Fruit fly (Drosophila melanogaster) whole organism, embryonic: ENCODE results near the gene CG5815.

ENCODE experiments used
- Atf6 ChIP-seq: fragments of 200-800 bp; sonication (Bioruptor generic); IDR thresholded peaks from 2 replicates; pipeline ENCODE4 v1.3.6; 2022; ENCODE audit warnings: missing biosample characterization, missing genetic modification characterization
- CG10147 ChIP-seq: fragments of 200-800 bp; sonication (Bioruptor generic); optimal IDR thresholded peaks from 2 replicates; lab custom pipeline; 2019; ENCODE audit warnings: missing biosample characterization, mild to moderate bottlenecking, missing genetic modification characterization, moderate library complexity
- CG1024 ChIP-seq: fragments of 200-800 bp; sonication (Bioruptor generic); IDR thresholded peaks from 2 replicates; pipeline ENCODE4 v1.3.6; 2022; ENCODE audit warnings: missing biosample characterization, missing genetic modification characterization
- CG11247 ChIP-seq: fragments of 200-800 bp; sonication (Bioruptor generic); IDR thresholded peaks from 2 replicates; pipeline ENCODE4 v1.3.6; 2022; ENCODE audit warnings: missing biosample characterization, missing genetic modification characterization
- CG12219 ChIP-seq: fragments of 200-800 bp; sonication (Bioruptor generic); optimal IDR thresholded peaks from 3 replicates; lab custom pipeline; 2018; ENCODE audit warnings: missing biosample characterization, mild to moderate bottlenecking, missing genetic modification characterization
- CG12299 ChIP-seq: fragments of 200-800 bp; sonication (Bioruptor generic); optimal IDR thresholded peaks from 2 replicates; lab custom pipeline; 2018; ENCODE audit warnings: missing biosample characterization, mild to moderate bottlenecking, missing genetic modification characterization
- CG12769 ChIP-seq: fragments of 200-800 bp; sonication (Bioruptor generic); optimal IDR thresholded peaks from 2 replicates; lab custom pipeline; 2019; ENCODE audit warnings: missing biosample characterization, mild to moderate bottlenecking, missing genetic modification characterization, moderate library complexity
- CG13624 ChIP-seq: fragments of 200-800 bp; sonication (Bioruptor generic); optimal IDR thresholded peaks from 2 replicates; lab custom pipeline; 2016; ENCODE audit warnings: missing biosample characterization, missing genetic modification characterization
- CG14860 ChIP-seq: fragments of 200-800 bp; sonication (Bioruptor generic); IDR thresholded peaks from 3 replicates; pipeline ENCODE4 v1.3.6; 2022; ENCODE audit warnings: missing biosample characterization, missing genetic modification characterization; ENCODE audit not compliant: partially characterized antibody
- CG17186 ChIP-seq: fragments of 200-800 bp; sonication (Bioruptor generic); optimal IDR thresholded peaks from 3 replicates; lab custom pipeline; 2017; ENCODE audit warnings: missing biosample characterization, missing genetic modification reagents, missing genetic modification characterization
- CG17328 ChIP-seq: fragments of 200-800 bp; sonication (Bioruptor generic); IDR thresholded peaks from 2 replicates; pipeline ENCODE4 v1.3.6; 2022; ENCODE audit warnings: missing biosample characterization, missing genetic modification characterization
- CG18764 ChIP-seq: fragments of 200-800 bp; sonication (Bioruptor generic); optimal IDR thresholded peaks from 3 replicates; lab custom pipeline; 2016; ENCODE audit warnings: missing biosample characterization, missing genetic modification characterization
- CG2875 ChIP-seq: fragments of 200-800 bp; sonication (Bioruptor generic); optimal IDR thresholded peaks from 2 replicates; lab custom pipeline; 2017; ENCODE audit warnings: missing biosample characterization, mild to moderate bottlenecking, missing genetic modification characterization, missing genetic modification reagents
- CG30020 ChIP-seq: fragments of 200-800 bp; optimal IDR thresholded peaks from 2 replicates; lab custom pipeline; 2019; ENCODE audit warnings: missing biosample characterization, mild to moderate bottlenecking, missing genetic modification characterization, moderate library complexity
- CG34224 ChIP-seq: fragments of 200-800 bp; sonication (Bioruptor generic); IDR thresholded peaks from 3 replicates; pipeline ENCODE4 v1.3.6; 2022; ENCODE audit warnings: missing biosample characterization, missing genetic modification characterization; ENCODE audit not compliant: partially characterized antibody
- CG5180 ChIP-seq: fragments of 200-800 bp; sonication (Bioruptor generic); optimal IDR thresholded peaks from 3 replicates; lab custom pipeline; 2017; ENCODE audit warnings: missing biosample characterization, missing genetic modification characterization, mild to moderate bottlenecking, moderate library complexity, missing genetic modification reagents
- CG6765 ChIP-seq: fragments of 200-800 bp; sonication (Bioruptor generic); optimal IDR thresholded peaks from 3 replicates; lab custom pipeline; 2017; ENCODE audit warnings: missing biosample characterization, mild to moderate bottlenecking, missing genetic modification characterization
- CG6791 ChIP-seq: fragments of 200-800 bp; sonication (Bioruptor generic); IDR thresholded peaks from 3 replicates; pipeline ENCODE4 v1.3.6; 2022; ENCODE audit warnings: missing biosample characterization, missing genetic modification characterization; ENCODE audit not compliant: partially characterized antibody
- CG7372 ChIP-seq: fragments of 200-800 bp; sonication (Bioruptor generic); IDR thresholded peaks from 2 replicates; pipeline ENCODE4 v1.3.6; 2022; ENCODE audit warnings: missing biosample characterization, missing genetic modification characterization
- CG9437 ChIP-seq: fragments of 200-800 bp; sonication (Bioruptor generic); optimal IDR thresholded peaks from 2 replicates; lab custom pipeline; 2018; ENCODE audit warnings: missing biosample characterization, mild to moderate bottlenecking, missing genetic modification characterization
- CrebB ChIP-seq: fragments of 200-800 bp; sonication (Bioruptor generic); optimal IDR thresholded peaks from 3 replicates; lab custom pipeline; 2018; ENCODE audit warnings: missing biosample characterization, mild to moderate bottlenecking, missing genetic modification characterization
- Deaf1 ChIP-seq: fragments of 200-800 bp; optimal IDR thresholded peaks from 3 replicates; lab custom pipeline; 2019; ENCODE audit warnings: missing biosample characterization, mild to moderate bottlenecking, missing genetic modification characterization, moderate library complexity
- Dek ChIP-seq: fragments of 200-800 bp; sonication (Bioruptor generic); optimal IDR thresholded peaks from 3 replicates; lab custom pipeline; 2019; ENCODE audit warnings: missing biosample characterization, mild to moderate bottlenecking, missing genetic modification characterization, moderate library complexity
- Dip2 ChIP-seq: fragments of 200-800 bp; sonication (Bioruptor generic); IDR thresholded peaks from 2 replicates; pipeline ENCODE4 v1.3.6; 2022; ENCODE audit warnings: missing biosample characterization, missing genetic modification characterization
- Ets65A ChIP-seq: fragments of 200-800 bp; sonication (Bioruptor generic); peaks from one replicate; lab custom pipeline; 2016; ENCODE audit warnings: missing biosample characterization, missing genetic modification characterization
- Ets97D ChIP-seq: fragments of 200-800 bp; sonication (Bioruptor generic); optimal IDR thresholded peaks from 3 replicates; lab custom pipeline; 2016; ENCODE audit warnings: missing biosample characterization, missing genetic modification characterization
- Hr51 ChIP-seq, 2 experiments: fragments of 200-800 bp; sonication (Bioruptor generic); optimal IDR thresholded peaks; 2 replicates in 1 of 2; 3 replicates in 1 of 2; lab custom pipeline; 2016 to 2018; ENCODE audit warnings: missing biosample characterization in 2 of 2, missing genetic modification characterization in 2 of 2, mild to moderate bottlenecking in 1 of 2, moderate library complexity in 1 of 2
- Usf ChIP-seq: fragments of 200-800 bp; sonication (Bioruptor generic); optimal IDR thresholded peaks from 2 replicates; lab custom pipeline; 2017; ENCODE audit warnings: missing genotype, missing biosample characterization, missing genetic modification characterization
- ab ChIP-seq: fragments of 200-800 bp; sonication (Bioruptor generic); optimal IDR thresholded peaks from 2 replicates; lab custom pipeline; 2016; ENCODE audit warnings: missing biosample characterization, missing genetic modification characterization
- ac ChIP-seq: fragments of 200-800 bp; sonication (Bioruptor generic); optimal IDR thresholded peaks from 3 replicates; lab custom pipeline; 2017; ENCODE audit warnings: missing biosample characterization, mild to moderate bottlenecking, missing genetic modification characterization
- chm ChIP-seq: fragments of 200-800 bp; sonication (Bioruptor generic); IDR thresholded peaks from 2 replicates; pipeline ENCODE4 v1.3.6; 2022; ENCODE audit warnings: missing biosample characterization, missing genetic modification characterization
- dysf ChIP-seq: fragments of 200-800 bp; sonication (Bioruptor generic); IDR thresholded peaks from 3 replicates; pipeline ENCODE4 v1.3.6; 2022; ENCODE audit warnings: missing biosample characterization, missing genetic modification characterization
- ems ChIP-seq: fragments of 200-800 bp; sonication (Bioruptor generic); optimal IDR thresholded peaks from 3 replicates; lab custom pipeline; 2016; ENCODE audit warnings: missing biosample characterization, missing genetic modification characterization
- ewg ChIP-seq: fragments of 200-800 bp; sonication (Bioruptor generic); optimal IDR thresholded peaks from 3 replicates; lab custom pipeline; 2017; ENCODE audit warnings: mild to moderate bottlenecking, missing biosample characterization, missing genetic modification reagents, missing genetic modification characterization
- ftz-f1 ChIP-seq: fragments of 200-800 bp; sonication (Bioruptor generic); optimal IDR thresholded peaks from 2 replicates; lab custom pipeline; 2016; ENCODE audit warnings: missing biosample characterization, missing genetic modification characterization
- hb ChIP-seq: fragments of 200-800 bp; sonication (Bioruptor generic); IDR thresholded peaks from 3 replicates; pipeline ENCODE4 v1.3.6; 2022; ENCODE audit warnings: missing biosample characterization, missing genetic modification characterization; ENCODE audit not compliant: partially characterized antibody
- her ChIP-seq: fragments of 200-800 bp; sonication (Bioruptor generic); optimal IDR thresholded peaks from 2 replicates; lab custom pipeline; 2016; ENCODE audit warnings: missing biosample characterization, missing genetic modification characterization
- lab ChIP-seq: fragments of 200-800 bp; sonication (Bioruptor generic); optimal IDR thresholded peaks from 3 replicates; lab custom pipeline; 2017; ENCODE audit warnings: missing biosample characterization, missing genetic modification characterization, mild to moderate bottlenecking, moderate library complexity, missing genetic modification reagents
- nmo ChIP-seq: fragments of 200-800 bp; sonication (Bioruptor generic); optimal IDR thresholded peaks from 2 replicates; lab custom pipeline; 2018; ENCODE audit warnings: missing biosample characterization, mild to moderate bottlenecking, missing genetic modification characterization, moderate library complexity
- pb ChIP-seq: fragments of 200-800 bp; sonication (Bioruptor generic); optimal IDR thresholded peaks from 3 replicates; lab custom pipeline; 2016; ENCODE audit warnings: missing biosample characterization, missing genetic modification characterization
- pfk ChIP-seq: fragments of 200-800 bp; sonication (Bioruptor generic); optimal IDR thresholded peaks from 2 replicates; lab custom pipeline; 2018; ENCODE audit warnings: missing biosample characterization, mild to moderate bottlenecking, missing genetic modification characterization, moderate library complexity
- pho ChIP-seq: fragments of 200-800 bp; sonication (Bioruptor generic); optimal IDR thresholded peaks from 2 replicates; lab custom pipeline; 2016; ENCODE audit warnings: missing biosample characterization, missing genetic modification characterization
- pros ChIP-seq: fragments of 200-800 bp; sonication (Bioruptor generic); optimal IDR thresholded peaks from 3 replicates; lab custom pipeline; 2019; ENCODE audit warnings: missing biosample characterization, mild to moderate bottlenecking, missing genetic modification characterization, moderate library complexity
- run ChIP-seq: fragments of 200-800 bp; sonication (Bioruptor generic); optimal IDR thresholded peaks from 3 replicates; lab custom pipeline; 2018; ENCODE audit warnings: missing biosample characterization, mild to moderate bottlenecking, missing genetic modification characterization
- sens ChIP-seq: fragments of 200-800 bp; sonication (Bioruptor generic); peaks from one replicate; lab custom pipeline; 2016; ENCODE audit warnings: missing biosample characterization, missing genetic modification characterization
- sisA ChIP-seq: fragments of 200-800 bp; sonication (Bioruptor generic); IDR thresholded peaks from 2 replicates; pipeline ENCODE4 v1.3.6; 2022; ENCODE audit warnings: missing biosample characterization, missing genetic modification characterization
- so ChIP-seq: fragments of 200-800 bp; sonication (Bioruptor generic); IDR thresholded peaks from 3 replicates; pipeline ENCODE4 v1.3.6; 2022; ENCODE audit warnings: missing biosample characterization, missing genetic modification characterization
- stwl ChIP-seq: fragments of 200-800 bp; sonication (Bioruptor generic); optimal IDR thresholded peaks from 3 replicates; lab custom pipeline; 2018; ENCODE audit warnings: missing biosample characterization, mild to moderate bottlenecking, missing genetic modification characterization, moderate library complexity
- sug ChIP-seq: fragments of 200-800 bp; optimal IDR thresholded peaks from 2 replicates; lab custom pipeline; 2019; ENCODE audit warnings: missing biosample characterization, mild to moderate bottlenecking, missing genetic modification characterization, moderate library complexity

The CG5815 gene

dm6 chr3R:27150685-27151515 lies 38.5 kb downstream of the CG5815 start, which contains the start of gene CG6051 (continued):
- TF ChIP-seq nmo (GFP tag; lab: Kevin White, UChicago) (peak; percentile 67), CG12219 (GFP tag; lab: Kevin White, UChicago) (no peak), sens (GFP tag; lab: Kevin White, UChicago) (peak; percentile 83), pho (GFP tag; lab: Kevin White, UChicago) (no peak), ab (GFP tag; lab: Kevin White, UChicago) (no peak), Dip2 (GFP tag; lab: Robert Waterston, UW) (no peak), lab (GFP tag; lab: Kevin White, UChicago) (peak; percentile 74), CG11247 (GFP tag; lab: Robert Waterston, UW) (no peak), CG2875 (peak; percentile 9), CG10147 (GFP tag; lab: Kevin White, UChicago) (no peak), Usf (GFP tag; lab: Kevin White, UChicago) (no peak), Ets97D (GFP tag; lab: Kevin White, UChicago) (peak; percentile 53), ac (GFP tag; lab: Kevin White, UChicago) (no peak), dysf (GFP tag; lab: Robert Waterston, UW) (no peak), hb (GFP tag; lab: Robert Waterston, UW) (no peak), Dek (tag; lab: Kevin White, UChicago) (peak; percentile 1), her (GFP tag; lab: Kevin White, UChicago) (peak; percentile 52), CG1024 (GFP tag; lab: Robert Waterston, UW) (no peak), Atf6 (GFP tag; lab: Robert Waterston, UW) (no peak), CG34224 (GFP tag; lab: Robert Waterston, UW) (no peak), CG14860 (no peak), CG30020 (tag; lab: Kevin White, UChicago) (peak; percentile 84), CG6765 (GFP tag; lab: Kevin White, UChicago) (peak; percentile 63), CrebB (peak; percentile 30), stwl (tag; lab: Kevin White, UChicago) (peak; percentile 25), CG13624 (GFP tag; lab: Kevin White, UChicago) (peak; percentile 51), CG17328 (no peak), pb (GFP tag; lab: Kevin White, UChicago) (peak; percentile 11), sug (peak; percentile 46), chm (GFP tag; lab: Robert Waterston, UW) (no peak), CG12299 (tag; lab: Kevin White, UChicago) (peak; percentile 42), sisA (no peak), run (tag; lab: Kevin White, UChicago) (peak; percentile 30), ems (GFP tag; lab: Kevin White, UChicago) (peak; percentile 55), ewg (GFP tag; lab: Kevin White, UChicago) (no peak), CG18764 (GFP tag; lab: Kevin White, UChicago) (peak; percentile 16), CG17186 (no peak), pros (no peak), CG7372 (GFP tag; lab: Robert Waterston, UW) (no peak), so (GFP tag; lab: Robert Waterston, UW) (no peak), pfk (peak; percentile 48), Deaf1 (tag; lab: Kevin White, UChicago) (no peak), CG6791 (no peak), Hr51 (GFP tag; optimal IDR thresholded peaks at IDR 0.05; lab: Kevin White, UChicago) (peak in 1 of 2 experiments; percentile 61), CG12769 (tag; lab: Kevin White, UChicago) (peak; percentile 47), CG9437 (peak; percentile 44), ftz-f1 (GFP tag; lab: Kevin White, UChicago) (peak; percentile 41), Ets65A (peak; percentile 96), CG5180 (GFP tag; lab: Kevin White, UChicago) (no peak)
